Fruit fly (Drosophila melanogaster) whole organism, embryonic: Measurements from ENCODE around the gene cindr.
A peak's percentile ranks its signal among the peaks of the same experiment; 100 is the strongest.

Experiments
- CG10431 ChIP-seq: fragments of 200-800 bp; sonication (Bioruptor generic); optimal IDR thresholded peaks from 3 replicates; lab custom pipeline; 2018; ENCODE audit warnings: missing biosample characterization, mild to moderate bottlenecking, missing genetic modification characterization
- CG12219 ChIP-seq: fragments of 200-800 bp; sonication (Bioruptor generic); optimal IDR thresholded peaks from 3 replicates; lab custom pipeline; 2018; ENCODE audit warnings: missing biosample characterization, mild to moderate bottlenecking, missing genetic modification characterization
- CG13123 ChIP-seq: fragments of 200-800 bp; sonication (Bioruptor generic); optimal IDR thresholded peaks from 2 replicates; lab custom pipeline; 2016; ENCODE audit warnings: missing biosample characterization, missing genetic modification characterization
- CG14860 ChIP-seq: fragments of 200-800 bp; sonication (Bioruptor generic); IDR thresholded peaks from 3 replicates; pipeline ENCODE4 v1.3.6; 2022; ENCODE audit warnings: missing biosample characterization, missing genetic modification characterization; ENCODE audit not compliant: partially characterized antibody
- CG1602 ChIP-seq: fragments of 200-800 bp; sonication (Bioruptor generic); optimal IDR thresholded peaks from 3 replicates; lab custom pipeline; 2016; ENCODE audit warnings: missing biosample characterization, missing genetic modification characterization
- CG1792 ChIP-seq: fragments of 200-800 bp; sonication (Bioruptor generic); optimal IDR thresholded peaks from 2 replicates; lab custom pipeline; 2016; ENCODE audit warnings: missing biosample characterization, missing genetic modification characterization
- CG2875 ChIP-seq: fragments of 200-800 bp; sonication (Bioruptor generic); optimal IDR thresholded peaks from 2 replicates; lab custom pipeline; 2017; ENCODE audit warnings: missing biosample characterization, mild to moderate bottlenecking, missing genetic modification characterization, missing genetic modification reagents
- CG34224 ChIP-seq: fragments of 200-800 bp; sonication (Bioruptor generic); IDR thresholded peaks from 3 replicates; pipeline ENCODE4 v1.3.6; 2022; ENCODE audit warnings: missing biosample characterization, missing genetic modification characterization; ENCODE audit not compliant: partially characterized antibody
- CG3847 ChIP-seq: fragments of 200-800 bp; sonication (Bioruptor generic); IDR thresholded peaks from 2 replicates; pipeline ENCODE4 v1.3.6; 2022; ENCODE audit warnings: missing biosample characterization, missing genetic modification characterization
- CG4820 ChIP-seq: fragments of 200-800 bp; sonication (Bioruptor generic); optimal IDR thresholded peaks from 3 replicates; lab custom pipeline; 2016; ENCODE audit warnings: missing biosample characterization, missing genetic modification characterization
- CG5180 ChIP-seq: fragments of 200-800 bp; sonication (Bioruptor generic); optimal IDR thresholded peaks from 3 replicates; lab custom pipeline; 2017; ENCODE audit warnings: missing biosample characterization, missing genetic modification characterization, mild to moderate bottlenecking, moderate library complexity, missing genetic modification reagents
- CG6254 ChIP-seq: fragments of 200-800 bp; sonication (Bioruptor generic); optimal IDR thresholded peaks from 3 replicates; lab custom pipeline; 2017; ENCODE audit warnings: mild to moderate bottlenecking, missing biosample characterization, missing genetic modification reagents, missing genetic modification characterization
- Dip2 ChIP-seq: fragments of 200-800 bp; sonication (Bioruptor generic); IDR thresholded peaks from 2 replicates; pipeline ENCODE4 v1.3.6; 2022; ENCODE audit warnings: missing biosample characterization, missing genetic modification characterization
- Dip3 ChIP-seq: fragments of 200-800 bp; sonication (Bioruptor generic); optimal IDR thresholded peaks from 3 replicates; lab custom pipeline; 2016; ENCODE audit warnings: missing biosample characterization, missing genetic modification characterization
- Gsc ChIP-seq: fragments of 200-800 bp; sonication (Bioruptor generic); IDR thresholded peaks from 2 replicates; pipeline ENCODE4 v1.3.6; 2022; ENCODE audit warnings: missing biosample characterization, missing genetic modification characterization
- HLH4C ChIP-seq: fragments of 200-800 bp; sonication (Bioruptor generic); IDR thresholded peaks from 3 replicates; pipeline ENCODE4 v1.3.6; 2022; ENCODE audit warnings: missing biosample characterization, missing genetic modification characterization; ENCODE audit not compliant: partially characterized antibody
- HmgZ ChIP-seq: fragments of 200-800 bp; sonication (Bioruptor generic); optimal IDR thresholded peaks from 2 replicates; lab custom pipeline; 2018; ENCODE audit warnings: missing biosample characterization, mild to moderate bottlenecking, missing genetic modification characterization
- NC2α ChIP-seq: fragments of 200-800 bp; sonication (Bioruptor generic); optimal IDR thresholded peaks from 2 replicates; lab custom pipeline; 2016; ENCODE audit warnings: missing biosample characterization, missing genetic modification characterization
- Sin3A ChIP-seq: fragments of >200 bp; optimal IDR thresholded peaks from 2 replicates; lab custom pipeline; 2018
- Six4 ChIP-seq: fragments of 200-800 bp; sonication (Bioruptor generic); optimal IDR thresholded peaks from 2 replicates; lab custom pipeline; 2016; ENCODE audit warnings: missing biosample characterization, missing genetic modification characterization
- Sry-β ChIP-seq: fragments of 200-800 bp; sonication (Bioruptor generic); optimal IDR thresholded peaks from 2 replicates; lab custom pipeline; 2018; ENCODE audit warnings: missing biosample characterization, mild to moderate bottlenecking, missing genetic modification characterization, moderate library complexity
- Sry-δ ChIP-seq: fragments of 200-800 bp; sonication (Bioruptor generic); optimal IDR thresholded peaks from 2 replicates; lab custom pipeline; 2016; ENCODE audit warnings: missing biosample characterization, missing genetic modification characterization
- Ssrp ChIP-seq: fragments of 200-800 bp; sonication (Bioruptor generic); optimal IDR thresholded peaks from 2 replicates; lab custom pipeline; 2018; ENCODE audit warnings: missing biosample characterization, mild to moderate bottlenecking, missing genetic modification characterization, moderate library complexity
- Taf1 ChIP-seq: fragments of 200-800 bp; sonication (Bioruptor generic); IDR thresholded peaks from 2 replicates; pipeline ENCODE4 v1.3.6; 2022; ENCODE audit warnings: missing biosample characterization, missing genetic modification characterization
- Xrp1 ChIP-seq: fragments of 200-800 bp; sonication (Bioruptor generic); IDR thresholded peaks from 2 replicates; pipeline ENCODE4 v1.3.6; 2022; ENCODE audit warnings: missing biosample characterization, missing genetic modification characterization
- cad ChIP-seq: fragments of >200 bp; optimal IDR thresholded peaks from 2 replicates; lab custom pipeline; 2017; ENCODE audit warnings: missing biosample characterization, missing genetic modification characterization
- ems ChIP-seq: fragments of 200-800 bp; sonication (Bioruptor generic); optimal IDR thresholded peaks from 3 replicates; lab custom pipeline; 2016; ENCODE audit warnings: missing biosample characterization, missing genetic modification characterization
- fd3F ChIP-seq: fragments of 200-800 bp; sonication (Bioruptor generic); optimal IDR thresholded peaks from 2 replicates; lab custom pipeline; 2018; ENCODE audit warnings: missing biosample characterization, mild to moderate bottlenecking, missing genetic modification characterization, moderate library complexity
- gfzf ChIP-seq: fragments of 200-800 bp; sonication (Bioruptor generic); optimal IDR thresholded peaks from 2 replicates; lab custom pipeline; 2016; ENCODE audit warnings: missing biosample characterization, mild to moderate bottlenecking, missing genetic modification characterization, moderate library complexity
- gsb-n ChIP-seq: fragments of 200-800 bp; sonication (Bioruptor generic); optimal IDR thresholded peaks from 3 replicates; lab custom pipeline; 2018; ENCODE audit warnings: missing biosample characterization, mild to moderate bottlenecking, missing genetic modification characterization
- hbn ChIP-seq: fragments of 200-800 bp; sonication (Bioruptor generic); IDR thresholded peaks from 2 replicates; pipeline ENCODE4 v1.3.6; 2022; ENCODE audit warnings: missing biosample characterization, missing genetic modification characterization; ENCODE audit not compliant: partially characterized antibody
- inv ChIP-seq: fragments of 200-800 bp; sonication (Bioruptor generic); IDR thresholded peaks from 2 replicates; pipeline ENCODE4 v1.3.6; 2022; ENCODE audit warnings: missing biosample characterization, missing genetic modification characterization; ENCODE audit not compliant: partially characterized antibody
- kni ChIP-seq: fragments of 200-800 bp; sonication (Bioruptor generic); optimal IDR thresholded peaks from 3 replicates; lab custom pipeline; 2017; ENCODE audit warnings: mild to moderate bottlenecking, missing biosample characterization, missing genetic modification reagents, missing genetic modification characterization
- knrl ChIP-seq: fragments of 200-800 bp; sonication (Bioruptor generic); IDR thresholded peaks from 3 replicates; pipeline ENCODE4 v1.3.6; 2022; ENCODE audit warnings: missing biosample characterization, missing genetic modification characterization; ENCODE audit not compliant: partially characterized antibody
- lab ChIP-seq: fragments of 200-800 bp; sonication (Bioruptor generic); optimal IDR thresholded peaks from 3 replicates; lab custom pipeline; 2017; ENCODE audit warnings: missing biosample characterization, missing genetic modification characterization, mild to moderate bottlenecking, moderate library complexity, missing genetic modification reagents
- lmd ChIP-seq: fragments of 200-800 bp; sonication (Bioruptor generic); IDR thresholded peaks from 2 replicates; pipeline ENCODE4 v1.3.6; 2022; ENCODE audit warnings: missing biosample characterization, missing genetic modification characterization
- luna ChIP-seq: fragments of 200-800 bp; sonication (Bioruptor generic); optimal IDR thresholded peaks from 2 replicates; lab custom pipeline; 2016; ENCODE audit warnings: missing biosample characterization, missing genetic modification characterization
- maf-S ChIP-seq: fragments of 200-800 bp; sonication (Bioruptor generic); optimal IDR thresholded peaks from 2 replicates; lab custom pipeline; 2016; ENCODE audit warnings: missing biosample characterization, missing genetic modification characterization
- odd ChIP-seq: fragments of 200-800 bp; sonication (Bioruptor generic); optimal IDR thresholded peaks from 2 replicates; lab custom pipeline; 2017; ENCODE audit warnings: missing biosample characterization, mild to moderate bottlenecking, missing genetic modification characterization
- org-1 ChIP-seq: fragments of 200-800 bp; sonication (Bioruptor generic); optimal IDR thresholded peaks from 2 replicates; lab custom pipeline; 2017; ENCODE audit warnings: missing biosample characterization, missing genetic modification characterization
- pan ChIP-seq, 4 experiments: fragments of >200 bp in 3 of 4; fragments of 200-800 bp in 1 of 4; sonication (Bioruptor generic) in 1 of 4; optimal IDR thresholded peaks in 3 of 4; IDR thresholded peaks in 1 of 4; 2 replicates each; pipeline versions ENCODE4 v1.3.6 to Lab custom; 2017 to 2022; ENCODE audit warnings: missing biosample characterization in 2 of 4, missing genetic modification characterization in 2 of 4, mixed read lengths in 1 of 4
- sim ChIP-seq: fragments of 200-800 bp; sonication (Bioruptor generic); IDR thresholded peaks from 2 replicates; pipeline ENCODE4 v1.3.6; 2022; ENCODE audit warnings: missing biosample characterization, missing genetic modification characterization
- so ChIP-seq: fragments of 200-800 bp; sonication (Bioruptor generic); IDR thresholded peaks from 3 replicates; pipeline ENCODE4 v1.3.6; 2022; ENCODE audit warnings: missing biosample characterization, missing genetic modification characterization
- sqz ChIP-seq: fragments of 200-800 bp; sonication (Bioruptor generic); optimal IDR thresholded peaks from 3 replicates; lab custom pipeline; 2018; ENCODE audit warnings: missing biosample characterization, mild to moderate bottlenecking, missing genetic modification characterization
- tio ChIP-seq: fragments of 200-800 bp; sonication (Bioruptor generic); optimal IDR thresholded peaks from 2 replicates; lab custom pipeline; 2017; ENCODE audit warnings: missing biosample characterization, missing genetic modification characterization, inconsistent platforms
- z ChIP-seq: fragments of 200-800 bp; sonication (Bioruptor generic); IDR thresholded peaks from 3 replicates; pipeline ENCODE4 v1.3.6; 2022; ENCODE audit warnings: missing biosample characterization, missing genetic modification characterization
- zf30C ChIP-seq: fragments of 200-800 bp; sonication (Bioruptor generic); optimal IDR thresholded peaks from 3 replicates; lab custom pipeline; 2018; ENCODE audit warnings: missing biosample characterization, mild to moderate bottlenecking, missing genetic modification characterization

cindr gene

dm6 chr3R:30808346-30809286 is at the start of gene cindr (continued):
- TF ChIP-seq lmd (GFP tag; lab: Robert Waterston, UW), result peak; percentile 18; the same call in 1 of the 2 replicates
- TF ChIP-seq gsb-n (tag; lab: Kevin White, UChicago), result peak; percentile 8
- no peak for TF ChIP-seq CG10431
- no peak for TF ChIP-seq CG4820
- TF ChIP-seq Taf1, result no peak
- TF ChIP-seq CG3847 (GFP tag; lab: Robert Waterston, UW), result peak; percentile 84
- TF ChIP-seq pan (optimal IDR thresholded peaks at IDR 0.05; lab: Kevin White, UChicago), result no peak
- TF ChIP-seq pan (GFP tag; optimal IDR thresholded peaks at IDR 0.05 in 1 of 2, IDR thresholded peaks at IDR 0.05 in 1 of 2), result peak in 1 of 2 experiments; percentile 39
- TF ChIP-seq ems, result peak; percentile 14
- no peak for TF ChIP-seq CG14860
- TF ChIP-seq CG12219 (GFP tag; lab: Kevin White, UChicago), result no peak
- no peak for TF ChIP-seq CG5180 (GFP tag; lab: Kevin White, UChicago)
- peak; percentile 52; the same call in 1 of the 3 replicates for TF ChIP-seq CG34224 (GFP tag; lab: Robert Waterston, UW)
- TF ChIP-seq kni, result peak; percentile 70
- peak; percentile 86 for TF ChIP-seq HmgZ
- TF ChIP-seq knrl, result peak; percentile 59; the same call in 1 of the 3 replicates
- TF ChIP-seq tio (GFP tag; lab: Kevin White, UChicago), result no peak
- TF ChIP-seq inv (GFP tag; lab: Robert Waterston, UW), result peak; percentile 37; the same call in 1 of the 2 replicates
- no peak for TF ChIP-seq cad
- peak; percentile 41 for TF ChIP-seq maf-S (GFP tag; lab: Kevin White, UChicago)
- TF ChIP-seq sim (GFP tag; lab: Robert Waterston, UW), result no peak
- peak; percentile 60 for TF ChIP-seq Sry-δ (GFP tag; lab: Kevin White, UChicago)
- TF ChIP-seq CG13123 (GFP tag; lab: Kevin White, UChicago), result no peak
- TF ChIP-seq Gsc (GFP tag; lab: Robert Waterston, UW), result no peak
- TF ChIP-seq CG6254, result no peak
- peak; percentile 33 for TF ChIP-seq Ssrp (tag; lab: Kevin White, UChicago)
- no peak for TF ChIP-seq CG2875
- TF ChIP-seq zf30C, result peak; percentile 29
- TF ChIP-seq so, result no peak
- no peak for TF ChIP-seq CG1792 (GFP tag; lab: Kevin White, UChicago)
- TF ChIP-seq hbn (GFP tag; lab: Robert Waterston, UW), result peak; percentile 17; the same call in 1 of the 2 replicates
- peak; percentile 46; the same call in 1 of the 2 replicates for TF ChIP-seq Xrp1
- TF ChIP-seq gfzf (GFP tag; lab: Kevin White, UChicago), result peak; percentile 99
- no peak for TF ChIP-seq odd
- no peak for TF ChIP-seq luna (GFP tag; lab: Kevin White, UChicago)
- TF ChIP-seq CG1602 (GFP tag; lab: Kevin White, UChicago), result no peak
- peak; percentile 28; the same call in 2 of the 3 replicates for TF ChIP-seq HLH4C (GFP tag; lab: Robert Waterston, UW)
- TF ChIP-seq Six4 (GFP tag; lab: Kevin White, UChicago), result no peak
- peak; percentile 72 for TF ChIP-seq Sry-β (GFP tag; lab: Kevin White, UChicago)
- TF ChIP-seq z (GFP tag; lab: Robert Waterston, UW), result no peak; the same call in 2 of the 3 replicates
- no peak for TF ChIP-seq NC2α
- TF ChIP-seq lab (GFP tag; lab: Kevin White, UChicago), result peak; percentile 48
- no peak for TF ChIP-seq org-1
- TF ChIP-seq Dip2 (GFP tag; lab: Robert Waterston, UW), result no peak
- TF ChIP-seq Dip3 (GFP tag; lab: Kevin White, UChicago), result peak; percentile 28
- TF ChIP-seq Sin3A (lab: Kevin White, UChicago), result peak; percentile 30
- peak; percentile 81 for TF ChIP-seq sqz (GFP tag; lab: Kevin White, UChicago)
- TF ChIP-seq fd3F (GFP tag; lab: Kevin White, UChicago), result no peak
